Fruit fly (Drosophila melanogaster): ENCODE data around the gene CG6583.

Gene CG6583

dm6 chr2L:12174493-12175129 is 2.2 kb upstream of the CG6583 start, which contains the start of gene bru1:
bru1 (plus strand) TSS chr2L:12175004.
- TF ChIP-seq sv (GFP tag; optimal IDR thresholded peaks at IDR 0.05) (no peak), dsf (GFP tag; optimal IDR thresholded peaks at IDR 0.05; ENCODE audit: borderline replicate concordance) (no peak), Hr78 (GFP tag; optimal IDR thresholded peaks at IDR 0.05) (no peak), Rel (GFP tag; optimal IDR thresholded peaks at IDR 0.05) (no peak), Rel (tag; optimal IDR thresholded peaks at IDR 0.05) (no peak), Hnf4 (GFP tag; optimal IDR thresholded peaks at IDR 0.05) (no peak), tai (GFP tag; optimal IDR thresholded peaks at IDR 0.05) (no peak), jim (GFP tag; optimal IDR thresholded peaks at IDR 0.05) (no peak), h (GFP tag; optimal IDR thresholded peaks at IDR 0.05) (no peak), Mio (GFP tag; optimal IDR thresholded peaks at IDR 0.05) (no peak), Dif (GFP tag; optimal IDR thresholded peaks at IDR 0.05; ENCODE audit: partially characterized antibody) (no peak), sage (GFP tag; optimal IDR thresholded peaks at IDR 0.05) (no peak), brk (GFP tag; optimal IDR thresholded peaks at IDR 0.05) (no peak), rgr (GFP tag; optimal IDR thresholded peaks at IDR 0.05) (no peak), Jra (GFP tag; optimal IDR thresholded peaks at IDR 0.05) (no peak), CrebA (GFP tag; optimal IDR thresholded peaks at IDR 0.05; ENCODE audit: borderline replicate concordance) (no peak), Myc (optimal IDR thresholded peaks at IDR 0.05) (no peak), lola (GFP tag; optimal IDR thresholded peaks at IDR 0.05) (no peak), pan (optimal IDR thresholded peaks at IDR 0.05) (no peak), foxo (GFP tag; optimal IDR thresholded peaks at IDR 0.05) (no peak)

- TF ChIP-seq br (GFP tag; optimal IDR thresholded peaks at IDR 0.05) (no peak), dsf (GFP tag; optimal IDR thresholded peaks at IDR 0.05; ENCODE audit: borderline replicate concordance) (no peak), HLH106 (tag; optimal IDR thresholded peaks at IDR 0.05) (no peak), CG32264 (GFP tag; optimal IDR thresholded peaks at IDR 0.05) (no peak), Sp1 (GFP tag; optimal IDR thresholded peaks at IDR 0.05) (no peak), brk (GFP tag; optimal IDR thresholded peaks at IDR 0.05) (no peak), sv (GFP tag; optimal IDR thresholded peaks at IDR 0.05) (no peak), dl (GFP tag; optimal IDR thresholded peaks at IDR 0.05; ENCODE audit: insufficient read depth in 1 of 2, partially characterized antibody in 2 of 2) (no peak), foxo (GFP tag; optimal IDR thresholded peaks at IDR 0.05) (no peak), Myc (optimal IDR thresholded peaks at IDR 0.05) (no peak), Dfd (GFP tag; optimal IDR thresholded peaks at IDR 0.05) (no peak), N (GFP tag; optimal IDR thresholded peaks at IDR 0.05) (no peak), Hr83 (GFP tag; optimal IDR thresholded peaks at IDR 0.05; ENCODE audit: poor library complexity, severe bottlenecking) (no peak), Dif (GFP tag; optimal IDR thresholded peaks at IDR 0.05; ENCODE audit: partially characterized antibody) (no peak), Jra (GFP tag; optimal IDR thresholded peaks at IDR 0.05) (no peak), lola (GFP tag; optimal IDR thresholded peaks at IDR 0.05) (no peak)
Observed at dm6 chr2L:12170250-12170649, 2.1 kb downstream of the CG6583 start, which contains the start of gene CG17217. CG17217 (plus strand) TSS chr2L:12170550.

- TF ChIP-seq Hr83 (GFP tag; optimal IDR thresholded peaks at IDR 0.05; ENCODE audit: poor library complexity, severe bottlenecking), result no peak
- TF ChIP-seq Vsx2 (GFP tag; optimal IDR thresholded peaks at IDR 0.05; ENCODE audit: partially characterized antibody), result no peak
- TF ChIP-seq pan (optimal IDR thresholded peaks at IDR 0.05), result no peak
- TF ChIP-seq jim (GFP tag; optimal IDR thresholded peaks at IDR 0.05), result no peak
- no peak for TF ChIP-seq CG32264 (GFP tag; optimal IDR thresholded peaks at IDR 0.05)
- no peak for TF ChIP-seq CrebA (GFP tag; optimal IDR thresholded peaks at IDR 0.05; ENCODE audit: borderline replicate concordance)
- no peak for TF ChIP-seq sage (GFP tag; optimal IDR thresholded peaks at IDR 0.05)
- no peak for TF ChIP-seq HLH106 (tag; optimal IDR thresholded peaks at IDR 0.05)
- no peak for TF ChIP-seq Hnf4 (GFP tag; optimal IDR thresholded peaks at IDR 0.05)
- no peak for TF ChIP-seq GATAd (GFP tag; optimal IDR thresholded peaks at IDR 0.05)
- TF ChIP-seq foxo (GFP tag; optimal IDR thresholded peaks at IDR 0.05), result no peak
- TF ChIP-seq br (GFP tag; optimal IDR thresholded peaks at IDR 0.05), result no peak
- no peak for TF ChIP-seq OdsH (GFP tag; optimal IDR thresholded peaks at IDR 0.05)
- TF ChIP-seq usp (GFP tag; optimal IDR thresholded peaks at IDR 0.05), result no peak
- no peak for TF ChIP-seq rgr (GFP tag; optimal IDR thresholded peaks at IDR 0.05)
Observed at dm6 chr2L:12163941-12164340, 8.4 kb downstream of the CG6583 start, which contains the start of gene ZnT33D. ZnT33D (plus strand) TSS chr2L:12164241.

- TF ChIP-seq Jra (GFP tag; optimal IDR thresholded peaks at IDR 0.05), result no peak
- TF ChIP-seq Hr78 (GFP tag; optimal IDR thresholded peaks at IDR 0.05), result no peak
- TF ChIP-seq dl (GFP tag; optimal IDR thresholded peaks at IDR 0.05; ENCODE audit: insufficient read depth in 1 of 2, partially characterized antibody in 2 of 2), result no peak
- no peak for TF ChIP-seq CrebA (GFP tag; optimal IDR thresholded peaks at IDR 0.05; ENCODE audit: borderline replicate concordance)
- TF ChIP-seq rgr (GFP tag; optimal IDR thresholded peaks at IDR 0.05), result no peak
- no peak for TF ChIP-seq HLH106 (tag; optimal IDR thresholded peaks at IDR 0.05)
- TF ChIP-seq Rel (GFP tag; optimal IDR thresholded peaks at IDR 0.05), result no peak
- no peak for TF ChIP-seq Rel (tag; optimal IDR thresholded peaks at IDR 0.05)
- TF ChIP-seq CG9705 (GFP tag; optimal IDR thresholded peaks at IDR 0.05), result no peak
- TF ChIP-seq sage (GFP tag; optimal IDR thresholded peaks at IDR 0.05), result no peak
- TF ChIP-seq ey (GFP tag; optimal IDR thresholded peaks at IDR 0.05), result no peak
- no peak for TF ChIP-seq GATAd (GFP tag; optimal IDR thresholded peaks at IDR 0.05)
- no peak for TF ChIP-seq brk (GFP tag; optimal IDR thresholded peaks at IDR 0.05)
- no peak for TF ChIP-seq lola (GFP tag; optimal IDR thresholded peaks at IDR 0.05)
- no peak for TF ChIP-seq jim (GFP tag; optimal IDR thresholded peaks at IDR 0.05)
- TF ChIP-seq Sp1 (GFP tag; optimal IDR thresholded peaks at IDR 0.05), result no peak
- TF ChIP-seq OdsH (GFP tag; optimal IDR thresholded peaks at IDR 0.05), result no peak
- no peak for TF ChIP-seq Hr83 (GFP tag; optimal IDR thresholded peaks at IDR 0.05; ENCODE audit: poor library complexity, severe bottlenecking)
Observed at dm6 chr2L:12161467-12161866, 10.9 kb downstream of the CG6583 start, which contains the start of gene CG31861. CG31861 (plus strand) TSS chr2L:12161767.

Measured in whole organism, wandering third instar larva.